Worm (Caenorhabditis elegans): ENCODE results near the gene dnsn-1.

Gene dnsn-1

ce11 chrII:400167-400566 lies 10.6 kb downstream of the dnsn-1 start:
- TF ChIP-seq cog-1 (tag; optimal IDR thresholded peaks at IDR 0.05) (no peak), ztf-23 (GFP tag; IDR thresholded peaks at IDR 0.05) (no peak), ref-1 (GFP tag; conservative IDR thresholded peaks at IDR 0.05) (no peak), tab-1 (GFP tag; IDR thresholded peaks at IDR 0.05) (no peak), flt-1 (GFP tag; IDR thresholded peaks at IDR 0.05) (no peak), klf-2 (GFP tag; conservative IDR thresholded peaks at IDR 0.05) (no peak), med-1 (GFP tag; optimal IDR thresholded peaks at IDR 0.05; ENCODE audit: insufficient read depth) (no peak), T22C8.4 (GFP tag; IDR thresholded peaks at IDR 0.05) (no peak), ztf-29 (GFP tag; IDR thresholded peaks at IDR 0.05) (no peak)

DNA sequence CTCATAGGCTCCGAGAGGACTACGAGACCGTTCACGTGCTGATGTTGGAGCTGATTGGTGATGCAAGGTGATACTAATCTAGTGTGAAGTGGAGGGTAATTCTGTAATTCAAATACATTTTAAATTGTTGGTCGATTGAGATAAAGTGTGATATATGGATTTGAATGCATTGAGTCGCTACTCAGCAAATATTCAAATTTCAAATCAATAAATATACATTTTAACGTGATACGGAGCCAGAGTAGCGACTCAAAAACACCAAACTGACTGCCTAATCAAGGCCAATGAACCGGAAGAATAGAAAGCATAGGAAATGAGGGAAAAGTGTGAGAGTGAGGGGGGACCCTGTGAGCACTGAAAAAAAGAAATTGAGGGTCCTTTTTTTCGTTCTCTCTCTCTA lies 11.4 kb downstream of the dnsn-1 start, which contains the start of gene C03H5.6:
TSS of gene C03H5.6 (minus strand) at position 101 of the 400 bp plus-strand sequence.
- TF ChIP-seq ztf-29 (GFP tag; IDR thresholded peaks at IDR 0.05) (no peak), klf-2 (GFP tag; conservative IDR thresholded peaks at IDR 0.05) (no peak), ztf-23 (GFP tag; IDR thresholded peaks at IDR 0.05) (no peak), tab-1 (GFP tag; IDR thresholded peaks at IDR 0.05) (no peak), cog-1 (tag; optimal IDR thresholded peaks at IDR 0.05) (no peak), flt-1 (GFP tag; IDR thresholded peaks at IDR 0.05) (no peak), T22C8.4 (GFP tag; IDR thresholded peaks at IDR 0.05) (no peak), med-1 (GFP tag; optimal IDR thresholded peaks at IDR 0.05; ENCODE audit: insufficient read depth) (no peak), ref-1 (GFP tag; conservative IDR thresholded peaks at IDR 0.05) (no peak)

DNA sequence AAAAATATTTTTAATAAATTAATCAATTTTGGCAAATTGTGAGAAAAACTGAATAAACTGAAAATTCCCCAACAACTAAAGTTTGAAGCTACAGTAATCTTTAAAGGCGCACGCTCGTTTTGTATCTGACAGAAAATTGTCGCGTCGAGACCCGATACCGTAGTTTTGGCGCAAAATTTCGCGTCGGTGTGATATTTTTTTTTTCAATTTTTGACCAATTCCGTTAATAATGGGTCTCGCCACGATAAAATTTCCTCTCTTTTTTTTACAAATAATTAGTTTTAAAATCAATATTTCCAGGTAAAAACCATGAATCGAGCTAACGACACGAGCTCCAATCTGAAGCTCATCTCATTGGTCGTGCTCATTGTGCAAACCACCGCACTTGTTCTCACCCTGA lies 22.2 kb downstream of the dnsn-1 start, which contains the start of gene nstp-4:
TSS of gene nstp-4 (plus strand) at position 301 of the 400 bp plus-strand sequence.
- TF ChIP-seq cog-1 (tag; optimal IDR thresholded peaks at IDR 0.05): no peak
- no peak for TF ChIP-seq ref-1 (GFP tag; conservative IDR thresholded peaks at IDR 0.05)
- no peak for TF ChIP-seq med-1 (GFP tag; optimal IDR thresholded peaks at IDR 0.05; ENCODE audit: insufficient read depth)
- TF ChIP-seq ztf-29 (GFP tag; IDR thresholded peaks at IDR 0.05): no peak
- no peak for TF ChIP-seq tab-1 (GFP tag; IDR thresholded peaks at IDR 0.05)
- no peak for TF ChIP-seq T22C8.4 (GFP tag; IDR thresholded peaks at IDR 0.05)
- no peak for TF ChIP-seq flt-1 (GFP tag; IDR thresholded peaks at IDR 0.05)
- TF ChIP-seq klf-2 (GFP tag; conservative IDR thresholded peaks at IDR 0.05): no peak
- no peak for TF ChIP-seq ztf-23 (GFP tag; IDR thresholded peaks at IDR 0.05)

DNA sequence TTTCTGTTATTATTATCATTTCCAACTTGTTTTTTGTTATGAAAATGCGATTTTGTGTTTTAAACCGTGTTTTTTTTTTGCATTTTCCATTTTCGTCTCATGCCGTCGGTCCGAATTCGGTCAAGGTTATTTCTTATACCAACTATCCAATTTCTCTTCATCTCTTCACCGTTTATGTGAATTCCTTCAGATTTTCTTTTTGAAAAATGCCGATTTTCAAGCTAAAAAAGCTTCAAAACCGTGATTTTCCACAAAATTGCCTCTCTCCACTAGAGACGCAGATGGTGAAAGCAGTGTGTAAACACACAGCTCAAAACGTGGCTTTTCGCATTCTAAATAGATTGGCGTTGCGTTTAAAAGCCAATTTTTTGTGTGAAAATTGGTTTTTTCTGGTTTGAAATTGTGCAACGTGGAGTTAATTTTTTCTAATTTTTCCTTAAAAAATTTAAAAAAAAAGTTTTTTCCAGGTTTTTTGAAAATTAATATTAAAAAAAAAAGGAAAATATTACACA lies 22.8 kb downstream of the dnsn-1 start:
- no peak for TF ChIP-seq ztf-23 (GFP tag; IDR thresholded peaks at IDR 0.05)
- TF ChIP-seq ref-1 (GFP tag; conservative IDR thresholded peaks at IDR 0.05): no peak
- TF ChIP-seq T22C8.4 (GFP tag; IDR thresholded peaks at IDR 0.05): no peak
- no peak for TF ChIP-seq tab-1 (GFP tag; IDR thresholded peaks at IDR 0.05)
- no peak for TF ChIP-seq ztf-29 (GFP tag; IDR thresholded peaks at IDR 0.05)
- no peak for TF ChIP-seq klf-2 (GFP tag; conservative IDR thresholded peaks at IDR 0.05)

ce11 chrII:385957-386356 lies 24.8 kb downstream of the dnsn-1 start, which contains the start of gene C03H5.3:
Gene C03H5.3 (plus strand): TSS chrII:386088.
- TF ChIP-seq tab-1 (GFP tag; IDR thresholded peaks at IDR 0.05) (no peak), med-1 (GFP tag; optimal IDR thresholded peaks at IDR 0.05; ENCODE audit: insufficient read depth) (no peak), cog-1 (tag; optimal IDR thresholded peaks at IDR 0.05) (no peak), klf-2 (GFP tag; conservative IDR thresholded peaks at IDR 0.05) (no peak), ref-1 (GFP tag; conservative IDR thresholded peaks at IDR 0.05) (no peak), flt-1 (GFP tag; IDR thresholded peaks at IDR 0.05) (no peak), ztf-29 (GFP tag; IDR thresholded peaks at IDR 0.05) (no peak), ztf-23 (GFP tag; IDR thresholded peaks at IDR 0.05) (no peak), T22C8.4 (GFP tag; IDR thresholded peaks at IDR 0.05) (no peak)

- no peak for TF ChIP-seq tab-1 (GFP tag; IDR thresholded peaks at IDR 0.05)
- no peak for TF ChIP-seq ztf-29 (GFP tag; IDR thresholded peaks at IDR 0.05)
- no peak for TF ChIP-seq klf-2 (GFP tag; conservative IDR thresholded peaks at IDR 0.05)
- TF ChIP-seq ref-1 (GFP tag; conservative IDR thresholded peaks at IDR 0.05): no peak
- TF ChIP-seq ztf-23 (GFP tag; IDR thresholded peaks at IDR 0.05): no peak
- TF ChIP-seq flt-1 (GFP tag; IDR thresholded peaks at IDR 0.05): no peak
- no peak for TF ChIP-seq T22C8.4 (GFP tag; IDR thresholded peaks at IDR 0.05)
Measured at ce11 chrII:385258-385657, 25.5 kb downstream of the dnsn-1 start, which contains the start of gene C03H5.5. Gene C03H5.5 (minus strand): TSS chrII:385358.

DNA sequence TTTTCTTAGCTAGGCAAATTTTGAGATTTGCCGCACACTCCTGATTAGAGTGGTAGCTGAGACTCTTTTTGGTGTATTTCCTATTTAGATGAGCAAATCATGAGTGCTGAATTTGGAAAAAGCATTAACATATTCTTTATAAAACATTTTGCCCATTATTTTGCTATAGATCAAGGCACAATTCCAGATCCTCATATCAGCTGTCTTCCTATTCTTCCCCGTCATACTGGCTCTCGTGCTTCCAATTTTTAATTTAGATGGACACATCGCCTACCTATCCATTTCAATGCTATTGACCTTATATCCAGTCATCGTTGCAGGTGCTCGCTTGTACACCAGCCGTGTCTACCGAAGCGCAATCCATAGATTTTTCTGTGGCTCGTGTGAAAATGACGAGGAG lies 30.8 kb downstream of the dnsn-1 start, which contains the start of gene C03H5.7:
TSS of gene C03H5.7 (plus strand) at position 301 of the 400 bp plus-strand sequence.
- no peak for TF ChIP-seq med-1 (GFP tag; optimal IDR thresholded peaks at IDR 0.05; ENCODE audit: insufficient read depth)
- no peak for TF ChIP-seq T22C8.4 (GFP tag; IDR thresholded peaks at IDR 0.05)
- TF ChIP-seq klf-2 (GFP tag; conservative IDR thresholded peaks at IDR 0.05): no peak
- TF ChIP-seq cog-1 (tag; optimal IDR thresholded peaks at IDR 0.05): no peak
- TF ChIP-seq ref-1 (GFP tag; conservative IDR thresholded peaks at IDR 0.05): no peak
- TF ChIP-seq tab-1 (GFP tag; IDR thresholded peaks at IDR 0.05): no peak
- no peak for TF ChIP-seq flt-1 (GFP tag; IDR thresholded peaks at IDR 0.05)
- TF ChIP-seq ztf-23 (GFP tag; IDR thresholded peaks at IDR 0.05): no peak
- no peak for TF ChIP-seq ztf-29 (GFP tag; IDR thresholded peaks at IDR 0.05)

- TF ChIP-seq T22C8.4 (GFP tag; IDR thresholded peaks at IDR 0.05): no peak
- no peak for TF ChIP-seq tab-1 (GFP tag; IDR thresholded peaks at IDR 0.05)
- no peak for TF ChIP-seq cog-1 (tag; optimal IDR thresholded peaks at IDR 0.05)
- TF ChIP-seq flt-1 (GFP tag; IDR thresholded peaks at IDR 0.05): no peak
- no peak for TF ChIP-seq med-1 (GFP tag; optimal IDR thresholded peaks at IDR 0.05; ENCODE audit: insufficient read depth)
- TF ChIP-seq ztf-29 (GFP tag; IDR thresholded peaks at IDR 0.05): no peak
Measured at ce11 chrII:378351-378750, 32.4 kb downstream of the dnsn-1 start, which contains the start of gene C03H5.9. Gene C03H5.9 (plus strand): TSS chrII:378651.

DNA sequence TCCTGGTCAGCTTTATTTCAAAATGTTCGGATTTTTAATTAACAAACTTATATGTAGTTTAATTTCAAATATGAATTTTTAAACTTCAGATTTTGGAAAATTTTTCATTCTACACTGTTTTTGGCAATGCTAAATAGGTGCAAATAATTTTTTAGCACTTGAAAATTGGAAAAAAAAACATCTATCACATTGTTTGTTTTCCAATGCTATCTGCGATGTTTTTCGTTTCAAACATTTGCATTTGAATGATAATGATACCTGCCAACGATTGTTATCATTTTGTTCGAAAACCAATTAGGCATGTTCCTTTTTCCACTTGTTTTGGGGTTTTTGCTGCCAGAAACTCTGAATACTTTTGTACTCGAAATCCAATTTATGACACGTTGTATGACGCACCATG lies 35.8 kb downstream of the dnsn-1 start, which contains the start of gene C03H5.4:
TSS of gene C03H5.4 (plus strand) at position 301 of the 400 bp plus-strand sequence.
- no peak for TF ChIP-seq med-1 (GFP tag; optimal IDR thresholded peaks at IDR 0.05; ENCODE audit: insufficient read depth)
- no peak for TF ChIP-seq ztf-29 (GFP tag; IDR thresholded peaks at IDR 0.05)
- no peak for TF ChIP-seq klf-2 (GFP tag; conservative IDR thresholded peaks at IDR 0.05)
- no peak for TF ChIP-seq ref-1 (GFP tag; conservative IDR thresholded peaks at IDR 0.05)
- TF ChIP-seq T22C8.4 (GFP tag; IDR thresholded peaks at IDR 0.05): no peak
- TF ChIP-seq cog-1 (tag; optimal IDR thresholded peaks at IDR 0.05): no peak
- no peak for TF ChIP-seq tab-1 (GFP tag; IDR thresholded peaks at IDR 0.05)
- TF ChIP-seq flt-1 (GFP tag; IDR thresholded peaks at IDR 0.05): no peak
- TF ChIP-seq ztf-23 (GFP tag; IDR thresholded peaks at IDR 0.05): no peak

Data from whole organism, midembryonic.